Fruit fly (Drosophila melanogaster) Kc167 (cell line): ENCODE measurements around the gene Cyp308a1.

Source experiments
- psq ChIP-seq: fragments of >200 bp; optimal IDR thresholded peaks from 2 replicates; lab custom pipeline; 2017; ENCODE audit warnings: missing external identifiers
- ttk ChIP-seq: sonication (Bioruptor generic); optimal IDR thresholded peaks from 2 replicates; lab custom pipeline; 2017; ENCODE audit warnings: missing external identifiers

dm6 chrX:18685726-18686125 is 23.9 kb upstream of the Cyp308a1 start, which contains the start of gene phtm:
- no peak for TF ChIP-seq psq
- TF ChIP-seq ttk (lab: Kevin White, UChicago) = no peak
